Worm (Caenorhabditis elegans) whole organism, L4 larva: Measurements from ENCODE around the gene F28C1.1.

ENCODE experiments used
- F37D6.2 ChIP-seq: sonication (generic microtip); optimal IDR thresholded peaks from 2 replicates; lab custom pipeline; 2016; ENCODE audit warnings: mild to moderate bottlenecking, missing genetic modification characterization, missing compliant biosample characterization
- Y5F2A.4 ChIP-seq: fragments of 200-800 bp; sonication (Bioruptor generic); optimal IDR thresholded peaks from 2 replicates; lab custom pipeline; 2018; ENCODE audit warnings: mild to moderate bottlenecking, missing genetic modification characterization, missing compliant biosample characterization
- aly-2 ChIP-seq: sonication (generic microtip); optimal IDR thresholded peaks from 2 replicates; lab custom pipeline; 2018; ENCODE audit warnings: missing biosample characterization, missing genetic modification characterization
- ceh-28 ChIP-seq: fragments of 150-350 bp; optimal IDR thresholded peaks from 2 replicates; lab custom pipeline; 2014; ENCODE audit warnings: missing biosample characterization, missing genetic modification reagents, missing genetic modification characterization
- daf-16 ChIP-seq, 3 experiments: sonication (generic microtip); optimal IDR thresholded peaks; 2 replicates each; lab custom pipeline; 2016 to 2017; ENCODE audit warnings: missing genetic modification characterization in 3 of 3, missing genetic modification reagents in 3 of 3, mild to moderate bottlenecking in 2 of 3, missing compliant biosample characterization in 2 of 3, missing biosample characterization in 1 of 3, moderate library complexity in 1 of 3
- daf-8 ChIP-seq: fragments of 200-800 bp; sonication (Bioruptor generic); IDR thresholded peaks from 2 replicates; pipeline ENCODE4 v1.3.6; 2022; ENCODE audit warnings: missing genetic modification characterization, missing compliant biosample characterization
- hlh-30 ChIP-seq: sonication (generic microtip); optimal IDR thresholded peaks from 2 replicates; lab custom pipeline; 2017; ENCODE audit warnings: antibody characterized with exemption, mild to moderate bottlenecking, missing genetic modification characterization, missing compliant biosample characterization; ENCODE audit not compliant: insufficient read depth
- lin-15B ChIP-seq: fragments of 150-350 bp; sonication (generic microtip); optimal IDR thresholded peaks from 3 replicates; lab custom pipeline; 2014; ENCODE audit warnings: missing biosample characterization, missing genetic modification characterization
- lin-38 ChIP-seq: fragments of 200-800 bp; sonication (Bioruptor generic); IDR thresholded peaks from 2 replicates; pipeline ENCODE4 v1.3.6; 2022; ENCODE audit warnings: missing genetic modification reagents, missing genetic modification characterization, missing compliant biosample characterization
- nhr-10 ChIP-seq: fragments of 150-350 bp; optimal IDR thresholded peaks from 2 replicates; lab custom pipeline; 2014; ENCODE audit warnings: missing biosample characterization, missing genetic modification characterization
- nhr-11 ChIP-seq: fragments of 150-350 bp; optimal IDR thresholded peaks from 2 replicates; lab custom pipeline; 2014; ENCODE audit warnings: missing biosample characterization, missing genetic modification characterization
- pha-4 ChIP-seq, 2 experiments: fragments of 150-350 bp in 1 of 2; fragments of 200-800 bp in 1 of 2; sonication (Bioruptor generic) in 1 of 2; IDR thresholded peaks in 1 of 2; optimal IDR thresholded peaks in 1 of 2; 2 replicates each; pipeline versions ENCODE4 v1.3.6 to Lab custom; 2014 to 2022; ENCODE audit warnings: missing genetic modification characterization in 2 of 2, missing genetic modification reagents in 2 of 2, missing biosample characterization in 1 of 2, missing compliant biosample characterization in 1 of 2
- skn-1 ChIP-seq: fragments of 150-350 bp; optimal IDR thresholded peaks from 2 replicates; lab custom pipeline; 2014; ENCODE audit warnings: missing biosample characterization, missing genetic modification characterization
- zag-1 ChIP-seq: fragments of 150-350 bp; optimal IDR thresholded peaks from 2 replicates; lab custom pipeline; 2014; ENCODE audit warnings: missing biosample characterization, missing genetic modification characterization

ce11 chrV:12411909-12412308, 38.7 kb upstream of the F28C1.1 start, which contains the start of gene cdr-7:
- no peak for TF ChIP-seq hlh-30 (tag; lab: Kevin White, UChicago)
- TF ChIP-seq pha-4 (GFP tag; IDR thresholded peaks at IDR 0.05; lab: Robert Waterston, UW) = no peak
- TF ChIP-seq pha-4 (tag; optimal IDR thresholded peaks at IDR 0.05; lab: Kevin White, UChicago) = no peak
- no peak for TF ChIP-seq daf-16 (GFP tag; optimal IDR thresholded peaks at IDR 0.05; lab: Kevin White, UChicago)
- TF ChIP-seq daf-16 (tag; optimal IDR thresholded peaks at IDR 0.05; lab: Kevin White, UChicago) = no peak
- TF ChIP-seq daf-8 (GFP tag; lab: Robert Waterston, UW) = no peak
- TF ChIP-seq zag-1 (tag; lab: Kevin White, UChicago) = no peak
- no peak for TF ChIP-seq nhr-11 (tag; lab: Kevin White, UChicago)
- TF ChIP-seq aly-2 (tag; lab: Kevin White, UChicago) = no peak
- TF ChIP-seq lin-38 (GFP tag; lab: Robert Waterston, UW) = no peak
- TF ChIP-seq skn-1 (tag; lab: Kevin White, UChicago) = no peak
- no peak for TF ChIP-seq Y5F2A.4 (GFP tag; lab: Kevin White, UChicago)
- TF ChIP-seq nhr-10 (tag; lab: Kevin White, UChicago) = no peak
- no peak for TF ChIP-seq lin-15B (tag; lab: Kevin White, UChicago)
- no peak for TF ChIP-seq ceh-28 (tag; lab: Kevin White, UChicago)
- no peak for TF ChIP-seq F37D6.2 (tag; lab: Kevin White, UChicago)
